Worm (Caenorhabditis elegans) whole organism, L4 larva: ENCODE data around the gene hsp-75.
A peak's percentile ranks its signal among the peaks of the same experiment; 100 is the strongest.

Source experiments
- D1046.2 ChIP-seq: fragments of 200-800 bp; sonication (Bioruptor generic); IDR thresholded peaks from 2 replicates; pipeline ENCODE4 v1.3.6; 2022; ENCODE audit warnings: missing genetic modification characterization, missing compliant biosample characterization
- F37D6.2 ChIP-seq: sonication (generic microtip); optimal IDR thresholded peaks from 2 replicates; lab custom pipeline; 2016; ENCODE audit warnings: mild to moderate bottlenecking, missing genetic modification characterization, missing compliant biosample characterization
- F44E2.7 ChIP-seq: fragments of 200-800 bp; sonication (Bioruptor generic); IDR thresholded peaks from 2 replicates; pipeline ENCODE4 v2.1.2; 2022; ENCODE audit warnings: missing genetic modification characterization, missing compliant biosample characterization
- F49E8.2 ChIP-seq: sonication (generic microtip); optimal IDR thresholded peaks from 2 replicates; lab custom pipeline; 2016; ENCODE audit warnings: missing compliant biosample characterization, mild to moderate bottlenecking, missing genetic modification characterization, borderline replicate concordance
- R02D3.7 ChIP-seq: fragments of 150-350 bp; sonication (generic microtip); optimal IDR thresholded peaks from 3 replicates; lab custom pipeline; 2014; ENCODE audit warnings: missing biosample characterization, missing genetic modification characterization
- T20F7.1 ChIP-seq: fragments of 200-800 bp; sonication (Bioruptor generic); optimal IDR thresholded peaks from 2 replicates; lab custom pipeline; 2018; ENCODE audit warnings: mild to moderate bottlenecking, missing genetic modification characterization, missing compliant biosample characterization
- Y105C5A.15 ChIP-seq: fragments of 200-800 bp; sonication (Bioruptor generic); IDR thresholded peaks from 2 replicates; pipeline ENCODE4 v1.3.6; 2022; ENCODE audit warnings: missing genetic modification characterization, missing compliant biosample characterization
- Y48G9A.11 ChIP-seq: fragments of 200-800 bp; sonication (Bioruptor generic); IDR thresholded peaks from 2 replicates; pipeline ENCODE4 v1.3.6; 2022; ENCODE audit warnings: missing genetic modification reagents, missing genetic modification characterization, missing compliant biosample characterization
- Y5F2A.4 ChIP-seq: fragments of 200-800 bp; sonication (Bioruptor generic); optimal IDR thresholded peaks from 2 replicates; lab custom pipeline; 2018; ENCODE audit warnings: mild to moderate bottlenecking, missing genetic modification characterization, missing compliant biosample characterization
- ZK337.2 ChIP-seq: fragments of 200-800 bp; sonication (Bioruptor generic); IDR thresholded peaks from 2 replicates; pipeline ENCODE4 v1.3.6; 2022; ENCODE audit warnings: missing genetic modification reagents, missing genetic modification characterization, missing compliant biosample characterization
- aha-1 ChIP-seq: fragments of 150-350 bp; peaks from one replicate; lab custom pipeline; 2014; ENCODE audit warnings: missing biosample characterization, missing genetic modification characterization
- attf-4 ChIP-seq: sonication (generic microtip); optimal IDR thresholded peaks from 3 replicates; lab custom pipeline; 2017; ENCODE audit warnings: missing biosample characterization, missing genetic modification characterization
- ceh-28 ChIP-seq: fragments of 150-350 bp; optimal IDR thresholded peaks from 2 replicates; lab custom pipeline; 2014; ENCODE audit warnings: missing biosample characterization, missing genetic modification reagents, missing genetic modification characterization
- ceh-82 ChIP-seq: sonication (generic microtip); optimal IDR thresholded peaks from 2 replicates; lab custom pipeline; 2017; ENCODE audit warnings: missing biosample characterization, missing genetic modification characterization
- daf-12 ChIP-seq: fragments of 150-350 bp; optimal IDR thresholded peaks from 2 replicates; lab custom pipeline; 2014; ENCODE audit warnings: missing biosample characterization, missing genetic modification reagents, missing genetic modification characterization
- daf-16 ChIP-seq, 3 experiments: sonication (generic microtip); optimal IDR thresholded peaks; 2 replicates each; lab custom pipeline; 2016 to 2017; ENCODE audit warnings: missing genetic modification characterization in 3 of 3, missing genetic modification reagents in 3 of 3, mild to moderate bottlenecking in 2 of 3, missing compliant biosample characterization in 2 of 3, missing biosample characterization in 1 of 3, moderate library complexity in 1 of 3
- dmd-6 ChIP-seq: fragments of 200-800 bp; sonication (Bioruptor generic); IDR thresholded peaks from 2 replicates; pipeline ENCODE4 v1.3.6; 2022; ENCODE audit warnings: missing genetic modification reagents, missing genetic modification characterization, missing compliant biosample characterization
- duxl-1 ChIP-seq: sonication (generic microtip); optimal IDR thresholded peaks from 2 replicates; lab custom pipeline; 2016; ENCODE audit warnings: mild to moderate bottlenecking, missing genetic modification characterization, moderate library complexity, missing compliant biosample characterization; ENCODE audit not compliant: poor library complexity
- egl-43 ChIP-seq: fragments of 200-800 bp; sonication (Bioruptor generic); IDR thresholded peaks from 2 replicates; pipeline ENCODE4 v1.3.6; 2022; ENCODE audit warnings: missing genetic modification reagents, missing genetic modification characterization, missing compliant biosample characterization
- fos-1 ChIP-seq: fragments of 150-350 bp; optimal IDR thresholded peaks from 2 replicates; lab custom pipeline; 2014; ENCODE audit warnings: missing biosample characterization, missing genetic modification characterization
- hlh-11 ChIP-seq: fragments of 200-800 bp; sonication (Bioruptor generic); optimal IDR thresholded peaks from 2 replicates; lab custom pipeline; 2018; ENCODE audit warnings: mild to moderate bottlenecking, missing genetic modification characterization, missing compliant biosample characterization
- jun-1 ChIP-seq: fragments of 150-350 bp; optimal IDR thresholded peaks from 2 replicates; lab custom pipeline; 2014; ENCODE audit warnings: missing biosample characterization, missing genetic modification reagents, missing genetic modification characterization
- lin-1 ChIP-seq: fragments of 200-800 bp; sonication (Bioruptor generic); IDR thresholded peaks from 2 replicates; pipeline ENCODE4 v1.3.6; 2022; ENCODE audit warnings: missing genetic modification reagents, missing genetic modification characterization, missing compliant biosample characterization
- lin-29 ChIP-seq: fragments of 200-800 bp; sonication (Bioruptor generic); IDR thresholded peaks from 2 replicates; pipeline ENCODE4 v1.3.6; 2022; ENCODE audit warnings: missing genetic modification reagents, missing genetic modification characterization, missing compliant biosample characterization
- lsy-2 ChIP-seq, 2 experiments: fragments of 150-350 bp in 1 of 2; sonication (generic microtip) in 1 of 2; optimal IDR thresholded peaks; 2 replicates each; lab custom pipeline; 2014 to 2017; ENCODE audit warnings: missing biosample characterization in 2 of 2, missing genetic modification characterization in 2 of 2
- mdt-29 ChIP-seq: fragments of 200-800 bp; sonication (Bioruptor generic); IDR thresholded peaks from 2 replicates; pipeline ENCODE4 v1.3.6; 2022; ENCODE audit warnings: missing genetic modification reagents, missing genetic modification characterization, missing compliant biosample characterization
- mes-2 ChIP-seq: sonication (generic microtip); optimal IDR thresholded peaks from 2 replicates; lab custom pipeline; 2016; ENCODE audit warnings: missing genotype, mild to moderate bottlenecking, missing genetic modification characterization, missing compliant biosample characterization; ENCODE audit not compliant: poor library complexity, severe bottlenecking
- mxl-2 ChIP-seq: fragments of 200-800 bp; sonication (Bioruptor generic); conservative IDR thresholded peaks from 2 replicates; pipeline ENCODE4 v1.3.6; 2022; ENCODE audit warnings: missing genetic modification reagents, missing genetic modification characterization, missing compliant biosample characterization
- mxl-3 ChIP-seq: fragments of 200-800 bp; sonication (Bioruptor generic); optimal IDR thresholded peaks from 2 replicates; lab custom pipeline; 2018; ENCODE audit warnings: mild to moderate bottlenecking, missing genetic modification characterization, missing compliant biosample characterization
- nhr-11 ChIP-seq: fragments of 150-350 bp; optimal IDR thresholded peaks from 2 replicates; lab custom pipeline; 2014; ENCODE audit warnings: missing biosample characterization, missing genetic modification characterization
- nhr-237 ChIP-seq: sonication (generic microtip); optimal IDR thresholded peaks from 2 replicates; lab custom pipeline; 2017; ENCODE audit warnings: missing biosample characterization, missing genetic modification characterization
- nhr-28 ChIP-seq: fragments of 150-350 bp; optimal IDR thresholded peaks from 2 replicates; lab custom pipeline; 2014; ENCODE audit warnings: missing biosample characterization, missing genetic modification characterization
- php-3 ChIP-seq: fragments of 200-800 bp; sonication (Bioruptor generic); IDR thresholded peaks from 2 replicates; pipeline ENCODE4 v1.3.6; 2022; ENCODE audit warnings: missing genetic modification reagents, missing genetic modification characterization, missing compliant biosample characterization
- pqm-1 ChIP-seq: sonication (generic microtip); optimal IDR thresholded peaks from 2 replicates; lab custom pipeline; 2017; ENCODE audit warnings: missing biosample characterization, missing genetic modification characterization
- set-16 ChIP-seq: fragments of 200-800 bp; sonication (Bioruptor generic); IDR thresholded peaks from 2 replicates; pipeline ENCODE4 v1.3.6; 2022; ENCODE audit warnings: missing genetic modification reagents, missing genetic modification characterization, missing compliant biosample characterization
- tag-97 ChIP-seq: fragments of 200-800 bp; sonication (Bioruptor generic); IDR thresholded peaks from 2 replicates; pipeline ENCODE4 v1.3.6; 2022; ENCODE audit warnings: missing genetic modification characterization, missing compliant biosample characterization
- tra-1 ChIP-seq: fragments of 200-800 bp; sonication (Bioruptor generic); IDR thresholded peaks from 2 replicates; pipeline ENCODE4 v1.3.6; 2022; ENCODE audit warnings: missing genetic modification reagents, missing genetic modification characterization, missing compliant biosample characterization
- unc-39 ChIP-seq: sonication (generic microtip); optimal IDR thresholded peaks from 2 replicates; lab custom pipeline; 2017; ENCODE audit warnings: missing biosample characterization, missing genetic modification characterization
- unc-62 ChIP-seq, 3 experiments: fragments of 150-350 bp in 1 of 3; sonication (generic microtip); optimal IDR thresholded peaks in 2 of 3; peaks in 1 of 3; 1 replicate in 1 of 3; 2 replicates in 2 of 3; lab custom pipeline; 2014 to 2017; ENCODE audit warnings: missing biosample characterization in 3 of 3, missing genetic modification characterization in 3 of 3, missing genetic modification reagents in 3 of 3, missing genotype in 1 of 3
- vab-7 ChIP-seq: fragments of 200-800 bp; sonication (Bioruptor generic); IDR thresholded peaks from 2 replicates; pipeline ENCODE4 v1.3.6; 2022; ENCODE audit warnings: missing genetic modification reagents, missing genetic modification characterization, missing compliant biosample characterization

hsp-75 gene

ce11 chrIII:7215532-7215931 is 11.0 kb downstream of the hsp-75 start:
- peak in 1 of 2 experiments; percentile 54 for TF ChIP-seq unc-62 (GFP tag; optimal IDR thresholded peaks at IDR 0.05 in 1 of 2; lab: Kevin White, UChicago)
- TF ChIP-seq unc-62 (tag; optimal IDR thresholded peaks at IDR 0.05; lab: Kevin White, UChicago): no peak
- TF ChIP-seq mxl-2 (GFP tag; lab: Robert Waterston, UW): no peak
- TF ChIP-seq, all 104 proteins: peak for 1

- peak; percentile 31 for TF ChIP-seq hlh-11 (tag; lab: Kevin White, UChicago)
- no peak for TF ChIP-seq Y48G9A.11 (GFP tag; lab: Robert Waterston, UW)
- TF ChIP-seq T20F7.1 (GFP tag; lab: Kevin White, UChicago): no peak
- TF ChIP-seq duxl-1 (tag; lab: Kevin White, UChicago): no peak
- TF ChIP-seq daf-16 (GFP tag; optimal IDR thresholded peaks at IDR 0.05; lab: Kevin White, UChicago): no peak
- TF ChIP-seq daf-16 (tag; optimal IDR thresholded peaks at IDR 0.05; lab: Kevin White, UChicago): peak; percentile 29
- TF ChIP-seq F37D6.2 (tag; lab: Kevin White, UChicago): no peak
- no peak for TF ChIP-seq Y105C5A.15 (GFP tag; lab: Robert Waterston, UW)
- TF ChIP-seq pqm-1: peak; percentile 55
- TF ChIP-seq unc-62 (GFP tag; optimal IDR thresholded peaks at IDR 0.05 in 1 of 2; lab: Kevin White, UChicago): peak in 1 of 2 experiments; percentile 61
- TF ChIP-seq unc-62 (tag; optimal IDR thresholded peaks at IDR 0.05; lab: Kevin White, UChicago): no peak
- TF ChIP-seq vab-7 (GFP tag; lab: Robert Waterston, UW): no peak
- TF ChIP-seq mxl-3 (GFP tag; lab: Kevin White, UChicago): no peak
- TF ChIP-seq php-3 (GFP tag; lab: Robert Waterston, UW): no peak
- TF ChIP-seq F49E8.2 (tag; lab: Kevin White, UChicago): no peak
- no peak for TF ChIP-seq lin-1 (GFP tag; lab: Robert Waterston, UW)
- no peak for TF ChIP-seq mdt-29 (GFP tag; lab: Robert Waterston, UW)
- TF ChIP-seq nhr-28 (tag; lab: Kevin White, UChicago): peak; percentile 36
- TF ChIP-seq set-16: no peak
- TF ChIP-seq ceh-28: no peak
- TF ChIP-seq lsy-2 (tag; optimal IDR thresholded peaks at IDR 0.05; lab: Kevin White, UChicago): no peak
- no peak for TF ChIP-seq nhr-11 (tag; lab: Kevin White, UChicago)
- TF ChIP-seq ZK337.2: no peak
- no peak for TF ChIP-seq ceh-82 (tag; lab: Kevin White, UChicago)
- TF ChIP-seq egl-43: no peak
- no peak for TF ChIP-seq tra-1 (GFP tag; lab: Robert Waterston, UW)
- TF ChIP-seq unc-39 (tag; lab: Kevin White, UChicago): no peak
- TF ChIP-seq R02D3.7: no peak
- TF ChIP-seq daf-12: no peak
- TF ChIP-seq dmd-6: peak; percentile 28; the same call in 1 of the 2 replicates
- no peak for TF ChIP-seq lin-29 (GFP tag; lab: Robert Waterston, UW)
- no peak for TF ChIP-seq D1046.2
- TF ChIP-seq fos-1: no peak
- TF ChIP-seq Y5F2A.4 (GFP tag; lab: Kevin White, UChicago): no peak
- no peak for TF ChIP-seq F44E2.7 (GFP tag; lab: Robert Waterston, UW)
- TF ChIP-seq, all 104 proteins: peak for 6
Observed at ce11 chrIII:7212028-7212427, 14.5 kb downstream of the hsp-75 start.

ce11 chrIII:7210486-7210885 is 16.0 kb downstream of the hsp-75 start:
- TF ChIP-seq lin-1 (GFP tag; lab: Robert Waterston, UW): no peak
- peak; percentile 35 for TF ChIP-seq mes-2 (tag; lab: Kevin White, UChicago)
- TF ChIP-seq nhr-237 (tag; lab: Kevin White, UChicago): no peak
- TF ChIP-seq unc-62 (GFP tag; optimal IDR thresholded peaks at IDR 0.05 in 1 of 2; lab: Kevin White, UChicago): peak in 1 of 2 experiments; percentile 76
- TF ChIP-seq unc-62 (tag; optimal IDR thresholded peaks at IDR 0.05; lab: Kevin White, UChicago): no peak
- no peak for TF ChIP-seq jun-1 (tag; lab: Kevin White, UChicago)
- no peak for TF ChIP-seq attf-4 (tag; lab: Kevin White, UChicago)
- peak; percentile 90 for TF ChIP-seq aha-1 (tag; lab: Kevin White, UChicago)
- TF ChIP-seq tag-97 (GFP tag; lab: Robert Waterston, UW): no peak
- TF ChIP-seq, all 104 proteins: peak for 3
